Fruit fly (Drosophila melanogaster) whole organism, embryonic: ENCODE measurements around the gene foi.

Source experiments
- Atf-2 ChIP-seq: fragments of 200-800 bp; sonication (Bioruptor generic); optimal IDR thresholded peaks from 2 replicates; lab custom pipeline; 2016; ENCODE audit warnings: missing biosample characterization, missing genetic modification characterization
- B-H2 ChIP-seq: fragments of 200-800 bp; sonication (Bioruptor generic); optimal IDR thresholded peaks from 2 replicates; lab custom pipeline; 2018; ENCODE audit warnings: missing biosample characterization, mild to moderate bottlenecking, missing genetic modification characterization
- Bteb2 ChIP-seq: fragments of 200-800 bp; sonication (Bioruptor generic); optimal IDR thresholded peaks from 2 replicates; lab custom pipeline; 2016; ENCODE audit warnings: missing biosample characterization, missing genetic modification characterization
- CG10654 ChIP-seq: fragments of 200-800 bp; sonication (Bioruptor generic); optimal IDR thresholded peaks from 2 replicates; lab custom pipeline; 2016; ENCODE audit warnings: missing biosample characterization, missing genetic modification characterization
- CG12299 ChIP-seq: fragments of 200-800 bp; sonication (Bioruptor generic); optimal IDR thresholded peaks from 2 replicates; lab custom pipeline; 2018; ENCODE audit warnings: missing biosample characterization, mild to moderate bottlenecking, missing genetic modification characterization
- CG12659 ChIP-seq: fragments of 200-800 bp; sonication (Bioruptor generic); optimal IDR thresholded peaks from 3 replicates; lab custom pipeline; 2017; ENCODE audit warnings: mild to moderate bottlenecking, missing biosample characterization, missing genetic modification reagents, missing genetic modification characterization
- CG12769 ChIP-seq: fragments of 200-800 bp; sonication (Bioruptor generic); optimal IDR thresholded peaks from 2 replicates; lab custom pipeline; 2019; ENCODE audit warnings: missing biosample characterization, mild to moderate bottlenecking, missing genetic modification characterization, moderate library complexity
- CG13287 ChIP-seq: fragments of 200-800 bp; sonication (Bioruptor generic); IDR thresholded peaks from 2 replicates; pipeline ENCODE4 v1.3.6; 2022; ENCODE audit warnings: missing biosample characterization, missing genetic modification characterization; ENCODE audit not compliant: partially characterized antibody
- CG14014 ChIP-seq: fragments of 200-800 bp; sonication (Bioruptor generic); IDR thresholded peaks from 2 replicates; pipeline ENCODE4 v1.3.6; 2022; ENCODE audit warnings: missing biosample characterization, missing genetic modification characterization
- CG14050 ChIP-seq: fragments of 200-800 bp; sonication (Bioruptor generic); IDR thresholded peaks from 3 replicates; pipeline ENCODE4 v1.3.6; 2022; ENCODE audit warnings: missing biosample characterization, missing genetic modification characterization
- CG14710 ChIP-seq: fragments of 200-800 bp; sonication (Bioruptor generic); optimal IDR thresholded peaks from 3 replicates; lab custom pipeline; 2019; ENCODE audit warnings: missing biosample characterization, mild to moderate bottlenecking, missing genetic modification characterization, moderate library complexity
- CG1529 ChIP-seq: fragments of 200-800 bp; sonication (Bioruptor generic); optimal IDR thresholded peaks from 3 replicates; lab custom pipeline; 2018; ENCODE audit warnings: missing biosample characterization, missing genetic modification characterization
- CG1647 ChIP-seq: fragments of 200-800 bp; sonication (Bioruptor generic); optimal IDR thresholded peaks from 3 replicates; lab custom pipeline; 2016; ENCODE audit warnings: missing biosample characterization, missing genetic modification characterization
- CG1792 ChIP-seq: fragments of 200-800 bp; sonication (Bioruptor generic); optimal IDR thresholded peaks from 2 replicates; lab custom pipeline; 2016; ENCODE audit warnings: missing biosample characterization, missing genetic modification characterization
- CG18476 ChIP-seq: fragments of 200-800 bp; sonication (Bioruptor generic); optimal IDR thresholded peaks from 2 replicates; lab custom pipeline; 2016; ENCODE audit warnings: missing biosample characterization, mild to moderate bottlenecking, missing genetic modification characterization
- CG3281 ChIP-seq: fragments of 200-800 bp; sonication (Bioruptor generic); optimal IDR thresholded peaks from 3 replicates; lab custom pipeline; 2017; ENCODE audit warnings: missing biosample characterization, mild to moderate bottlenecking, missing genetic modification characterization
- CG4282 ChIP-seq: fragments of 200-800 bp; sonication (Bioruptor generic); optimal IDR thresholded peaks from 2 replicates; lab custom pipeline; 2016; ENCODE audit warnings: missing biosample characterization, missing genetic modification characterization
- CG4360 ChIP-seq: fragments of 200-800 bp; sonication (Bioruptor generic); IDR thresholded peaks from 2 replicates; pipeline ENCODE4 v1.3.6; 2022; ENCODE audit warnings: missing biosample characterization, missing genetic modification characterization
- CG43689 ChIP-seq: fragments of 200-800 bp; sonication (Bioruptor generic); IDR thresholded peaks from 2 replicates; pipeline ENCODE4 v1.3.6; 2022; ENCODE audit warnings: missing biosample characterization, missing genetic modification characterization
- CG4854 ChIP-seq: fragments of 200-800 bp; sonication (Bioruptor generic); optimal IDR thresholded peaks from 2 replicates; lab custom pipeline; 2016; ENCODE audit warnings: missing biosample characterization, missing genetic modification characterization, inconsistent platforms
- CG8924 ChIP-seq: fragments of 200-800 bp; optimal IDR thresholded peaks from 3 replicates; lab custom pipeline; 2019; ENCODE audit warnings: missing biosample characterization, mild to moderate bottlenecking, missing genetic modification characterization, moderate library complexity
- CG9797 ChIP-seq: fragments of 200-800 bp; sonication (Bioruptor generic); optimal IDR thresholded peaks from 3 replicates; lab custom pipeline; 2018; ENCODE audit warnings: missing biosample characterization, mild to moderate bottlenecking, missing genetic modification characterization
- CTCF ChIP-seq: fragments of 200-800 bp; sonication (Bioruptor generic); optimal IDR thresholded peaks from 2 replicates; lab custom pipeline; 2017; ENCODE audit warnings: missing biosample characterization, mild to moderate bottlenecking, missing genetic modification characterization, moderate library complexity
- Dfd ChIP-seq, 2 experiments: fragments of >200 bp; optimal IDR thresholded peaks; 2 replicates each; lab custom pipeline; 2017; ENCODE audit warnings: missing biosample characterization in 2 of 2, missing genetic modification characterization in 2 of 2
- Dp ChIP-seq: fragments of 200-800 bp; sonication (Bioruptor generic); optimal IDR thresholded peaks from 2 replicates; lab custom pipeline; 2018; ENCODE audit warnings: missing biosample characterization, mild to moderate bottlenecking, missing genetic modification characterization, moderate library complexity
- E2f1 ChIP-seq: fragments of 200-800 bp; sonication (Bioruptor generic); IDR thresholded peaks from 2 replicates; pipeline ENCODE4 v1.3.6; 2022; ENCODE audit warnings: missing biosample characterization, missing genetic modification characterization
- HHEX ChIP-seq: fragments of 200-800 bp; sonication (Bioruptor generic); optimal IDR thresholded peaks from 3 replicates; lab custom pipeline; 2017; ENCODE audit warnings: missing biosample characterization, mild to moderate bottlenecking, missing genetic modification characterization, missing genetic modification reagents
- HLH54F ChIP-seq: fragments of 200-800 bp; sonication (Bioruptor generic); optimal IDR thresholded peaks from 3 replicates; lab custom pipeline; 2016; ENCODE audit warnings: missing biosample characterization, missing genetic modification characterization
- MESR4 ChIP-seq: fragments of 200-800 bp; sonication (Bioruptor generic); optimal IDR thresholded peaks from 2 replicates; lab custom pipeline; 2018; ENCODE audit warnings: missing biosample characterization, mild to moderate bottlenecking, missing genetic modification characterization, moderate library complexity
- MTF-1 ChIP-seq: fragments of 200-800 bp; sonication (Bioruptor generic); optimal IDR thresholded peaks from 2 replicates; lab custom pipeline; 2018; ENCODE audit warnings: missing biosample characterization, mild to moderate bottlenecking, missing genetic modification characterization, borderline replicate concordance
- Med ChIP-seq: fragments of 200-800 bp; sonication (Bioruptor generic); peaks from one replicate; lab custom pipeline; 2016; ENCODE audit warnings: missing biosample characterization, missing genetic modification characterization, mild to moderate bottlenecking, inconsistent platforms, moderate library complexity
- Mrtf ChIP-seq: fragments of 200-800 bp; sonication (Bioruptor generic); IDR thresholded peaks from 3 replicates; pipeline ENCODE4 v1.3.6; 2022; ENCODE audit warnings: missing biosample characterization, missing genetic modification characterization
- Optix ChIP-seq: fragments of 200-800 bp; sonication (Bioruptor generic); IDR thresholded peaks from 3 replicates; pipeline ENCODE4 v1.3.6; 2022; ENCODE audit warnings: missing biosample characterization, missing genetic modification characterization
- Xbp1 ChIP-seq: fragments of 200-800 bp; sonication (Bioruptor generic); optimal IDR thresholded peaks from 3 replicates; lab custom pipeline; 2016; ENCODE audit warnings: missing biosample characterization, mild to moderate bottlenecking, missing genetic modification characterization
- YL-1 ChIP-seq: fragments of 200-800 bp; sonication (Bioruptor generic); optimal IDR thresholded peaks from 3 replicates; lab custom pipeline; 2017; ENCODE audit warnings: missing biosample characterization, mild to moderate bottlenecking, missing genetic modification characterization
- bab2 ChIP-seq: fragments of 200-800 bp; sonication (Bioruptor generic); optimal IDR thresholded peaks from 2 replicates; lab custom pipeline; 2016; ENCODE audit warnings: missing biosample characterization, missing genetic modification characterization
- chn ChIP-seq: fragments of 200-800 bp; sonication (Bioruptor generic); optimal IDR thresholded peaks from 2 replicates; lab custom pipeline; 2016; ENCODE audit warnings: missing biosample characterization, missing genetic modification characterization
- fru ChIP-seq: fragments of >200 bp; optimal IDR thresholded peaks from 2 replicates; lab custom pipeline; 2017
- inv ChIP-seq: fragments of 200-800 bp; sonication (Bioruptor generic); IDR thresholded peaks from 2 replicates; pipeline ENCODE4 v1.3.6; 2022; ENCODE audit warnings: missing biosample characterization, missing genetic modification characterization; ENCODE audit not compliant: partially characterized antibody
- odd ChIP-seq: fragments of 200-800 bp; sonication (Bioruptor generic); optimal IDR thresholded peaks from 2 replicates; lab custom pipeline; 2017; ENCODE audit warnings: missing biosample characterization, mild to moderate bottlenecking, missing genetic modification characterization
- onecut ChIP-seq: fragments of 200-800 bp; sonication (Bioruptor generic); IDR thresholded peaks from 2 replicates; pipeline ENCODE4 v1.3.6; 2022; ENCODE audit warnings: missing biosample characterization, missing genetic modification characterization
- pho ChIP-seq: fragments of 200-800 bp; sonication (Bioruptor generic); optimal IDR thresholded peaks from 2 replicates; lab custom pipeline; 2016; ENCODE audit warnings: missing biosample characterization, missing genetic modification characterization
- phol ChIP-seq: fragments of 200-800 bp; sonication (Bioruptor generic); optimal IDR thresholded peaks from 3 replicates; lab custom pipeline; 2018; ENCODE audit warnings: missing biosample characterization, mild to moderate bottlenecking, missing genetic modification characterization, moderate library complexity
- pum ChIP-seq: fragments of 200-800 bp; sonication (Bioruptor generic); optimal IDR thresholded peaks from 2 replicates; lab custom pipeline; 2016; ENCODE audit warnings: missing biosample characterization, missing genetic modification characterization
- ro ChIP-seq: fragments of 200-800 bp; sonication (Bioruptor generic); IDR thresholded peaks from 2 replicates; pipeline ENCODE4 v1.3.6; 2022; ENCODE audit warnings: missing biosample characterization, missing genetic modification characterization
- seq ChIP-seq: fragments of 200-800 bp; sonication (Bioruptor generic); IDR thresholded peaks from 2 replicates; pipeline ENCODE4 v1.3.6; 2022; ENCODE audit warnings: missing biosample characterization, missing genetic modification characterization
- shn ChIP-seq: fragments of 200-800 bp; sonication (Bioruptor generic); optimal IDR thresholded peaks from 3 replicates; lab custom pipeline; 2016; ENCODE audit warnings: missing biosample characterization, missing genetic modification characterization
- sima ChIP-seq: fragments of 200-800 bp; sonication (Bioruptor generic); optimal IDR thresholded peaks from 2 replicates; lab custom pipeline; 2016; ENCODE audit warnings: missing biosample characterization, missing genetic modification characterization
- sisA ChIP-seq: fragments of 200-800 bp; sonication (Bioruptor generic); IDR thresholded peaks from 2 replicates; pipeline ENCODE4 v1.3.6; 2022; ENCODE audit warnings: missing biosample characterization, missing genetic modification characterization
- sqz ChIP-seq: fragments of 200-800 bp; sonication (Bioruptor generic); optimal IDR thresholded peaks from 3 replicates; lab custom pipeline; 2018; ENCODE audit warnings: missing biosample characterization, mild to moderate bottlenecking, missing genetic modification characterization
- tgo ChIP-seq: fragments of 200-800 bp; sonication (Bioruptor generic); IDR thresholded peaks from 3 replicates; pipeline ENCODE4 v1.3.6; 2022; ENCODE audit warnings: missing biosample characterization, missing genetic modification characterization
- usp ChIP-seq: fragments of >200 bp; optimal IDR thresholded peaks from 2 replicates; lab custom pipeline; 2017; ENCODE audit warnings: missing biosample characterization, missing genetic modification characterization
- wek ChIP-seq: fragments of 200-800 bp; sonication (Bioruptor generic); optimal IDR thresholded peaks from 3 replicates; lab custom pipeline; 2018; ENCODE audit warnings: missing biosample characterization, mild to moderate bottlenecking, missing genetic modification characterization, moderate library complexity
- zf30C ChIP-seq: fragments of 200-800 bp; sonication (Bioruptor generic); optimal IDR thresholded peaks from 3 replicates; lab custom pipeline; 2018; ENCODE audit warnings: missing biosample characterization, mild to moderate bottlenecking, missing genetic modification characterization

The foi gene

dm6 chr3L:8514768-8515167, 10.3 kb upstream of the foi start, which contains the start of gene CG6683 (continued):
- TF ChIP-seq MTF-1 (GFP tag; lab: Kevin White, UChicago) (peak; percentile 10), CG9797 (peak; percentile 66), HLH54F (no peak), CG4282 (GFP tag; lab: Kevin White, UChicago) (no peak), CG14710 (tag; lab: Kevin White, UChicago) (peak; percentile 12), CG8924 (tag; lab: Kevin White, UChicago) (no peak), sqz (no peak), CG14014 (GFP tag; lab: Robert Waterston, UW) (no peak), Optix (GFP tag; lab: Robert Waterston, UW) (no peak), odd (GFP tag; lab: Kevin White, UChicago) (peak; percentile 12), usp (no peak), Med (GFP tag; lab: Kevin White, UChicago) (peak; percentile 45), Xbp1 (no peak), fru (lab: Kevin White, UChicago) (no peak), CG18476 (GFP tag; lab: Kevin White, UChicago) (no peak), CG43689 (no peak), CG12659 (GFP tag; lab: Kevin White, UChicago) (no peak), seq (GFP tag; lab: Robert Waterston, UW) (no peak), chn (GFP tag; lab: Kevin White, UChicago) (peak; percentile 7), Atf-2 (GFP tag; lab: Kevin White, UChicago) (no peak), Mrtf (GFP tag; lab: Robert Waterston, UW) (no peak), wek (GFP tag; lab: Kevin White, UChicago) (peak; percentile 37), CG1647 (GFP tag; lab: Kevin White, UChicago) (no peak), CG14050 (GFP tag; lab: Robert Waterston, UW) (no peak), MESR4 (peak; percentile 49), CG12299 (tag; lab: Kevin White, UChicago) (no peak), ro (GFP tag; lab: Robert Waterston, UW) (no peak), Dp (GFP tag; lab: Kevin White, UChicago) (peak; percentile 84), CG10654 (GFP tag; lab: Kevin White, UChicago) (no peak), tgo (GFP tag; lab: Robert Waterston, UW) (no peak), CTCF (GFP tag; lab: Kevin White, UChicago) (peak; percentile 39), phol (peak; percentile 39), pho (GFP tag; lab: Kevin White, UChicago) (no peak), HHEX (no peak), CG1529 (GFP tag; lab: Kevin White, UChicago) (no peak), bab2 (no peak), CG4854 (no peak), Bteb2 (GFP tag; lab: Kevin White, UChicago) (no peak), pum (GFP tag; lab: Kevin White, UChicago) (no peak), zf30C (GFP tag; lab: Kevin White, UChicago) (no peak), Dfd (GFP tag; optimal IDR thresholded peaks at IDR 0.05; lab: Kevin White, UChicago) (no peak), CG4360 (GFP tag; lab: Robert Waterston, UW) (no peak), sisA (no peak), CG1792 (GFP tag; lab: Kevin White, UChicago) (no peak), onecut (peak; percentile 99), YL-1 (GFP tag; lab: Kevin White, UChicago) (peak; percentile 49), CG12769 (tag; lab: Kevin White, UChicago) (no peak), B-H2 (no peak), E2f1 (no peak), sima (GFP tag; lab: Kevin White, UChicago) (no peak), CG3281 (GFP tag; lab: Kevin White, UChicago) (no peak), inv (GFP tag; lab: Robert Waterston, UW) (no peak), shn (no peak), CG13287 (no peak)
